Fruit fly (Drosophila melanogaster) whole organism, adult: ENCODE measurements around the gene CAH5.

Experiments used
- CG1620 ChIP-seq: fragments of 200-800 bp; sonication (Bioruptor generic); optimal IDR thresholded peaks from 2 replicates; lab custom pipeline; 2016; ENCODE audit warnings: missing biosample characterization, missing genetic modification characterization
- CG7045 ChIP-seq: fragments of 200-800 bp; sonication (Bioruptor generic); optimal IDR thresholded peaks from 2 replicates; lab custom pipeline; 2017; ENCODE audit warnings: missing biosample characterization, mild to moderate bottlenecking, missing genetic modification characterization
- CG7101 ChIP-seq: fragments of 200-800 bp; sonication (Bioruptor generic); optimal IDR thresholded peaks from 2 replicates; lab custom pipeline; 2018; ENCODE audit warnings: missing biosample characterization, mild to moderate bottlenecking, missing genetic modification characterization, moderate library complexity
- Hr96 ChIP-seq: fragments of 200-800 bp; sonication (Bioruptor generic); optimal IDR thresholded peaks from 2 replicates; lab custom pipeline; 2016; ENCODE audit warnings: missing biosample characterization, missing genetic modification characterization
- Mnt ChIP-seq: fragments of 200-800 bp; sonication (Bioruptor generic); optimal IDR thresholded peaks from 2 replicates; lab custom pipeline; 2016; ENCODE audit warnings: missing biosample characterization, mild to moderate bottlenecking, missing genetic modification characterization
- kay ChIP-seq: fragments of 200-800 bp; sonication (Bioruptor generic); peaks from one replicate; lab custom pipeline; 2016; ENCODE audit warnings: missing biosample characterization, missing genetic modification characterization, borderline replicate concordance
- ovo ChIP-seq: fragments of 200-800 bp; sonication (Bioruptor generic); optimal IDR thresholded peaks from 2 replicates; lab custom pipeline; 2016; ENCODE audit warnings: missing biosample characterization, missing genetic modification characterization
- pad ChIP-seq: fragments of 200-800 bp; sonication (Bioruptor generic); optimal IDR thresholded peaks from 3 replicates; lab custom pipeline; 2017; ENCODE audit warnings: missing biosample characterization, missing genetic modification characterization, mild to moderate bottlenecking, moderate library complexity, missing genetic modification reagents
- tj ChIP-seq: fragments of 200-800 bp; sonication (Bioruptor generic); optimal IDR thresholded peaks from 3 replicates; lab custom pipeline; 2017; ENCODE audit warnings: missing biosample characterization, mild to moderate bottlenecking, missing genetic modification characterization, moderate library complexity

dm6 chr3R:31251130-31251770 is 11.1 kb upstream of the CAH5 start:
- no peak for TF ChIP-seq pad (GFP tag; lab: Kevin White, UChicago)
- TF ChIP-seq CG1620 (GFP tag; lab: Kevin White, UChicago): no peak
- TF ChIP-seq ovo (GFP tag; lab: Kevin White, UChicago): no peak
- no peak for TF ChIP-seq kay (GFP tag; lab: Kevin White, UChicago)
- no peak for TF ChIP-seq CG7045 (GFP tag; lab: Kevin White, UChicago)
- TF ChIP-seq tj (GFP tag; lab: Kevin White, UChicago): no peak
- TF ChIP-seq Mnt (GFP tag; lab: Kevin White, UChicago): no peak
- TF ChIP-seq CG7101 (tag; lab: Kevin White, UChicago): no peak
- TF ChIP-seq Hr96: no peak
